Worm (Caenorhabditis elegans): Measurements from ENCODE around the gene zfp-2.

The zfp-2 gene

ce11 chrII:9591071-9591470 is 33.6 kb downstream of the zfp-2 start, which contains the start of the genes E02H1.1 and tag-124 (continued):
- TF ChIP-seq efl-3 (GFP tag; optimal IDR thresholded peaks at IDR 0.05) (peak; percentile 70), ceh-8 (GFP tag; optimal IDR thresholded peaks at IDR 0.05) (peak; percentile 47), elt-3 (tag; optimal IDR thresholded peaks at IDR 0.05) (peak in 2 of 6 experiments; percentile 47 to 62), fkh-8 (tag; optimal IDR thresholded peaks at IDR 0.05) (peak; percentile 84), pax-3 (tag; optimal IDR thresholded peaks at IDR 0.05) (peak; percentile 93), hlh-17 (GFP tag; optimal IDR thresholded peaks at IDR 0.05; ENCODE audit: borderline replicate concordance) (no peak), egl-13 (tag; optimal IDR thresholded peaks at IDR 0.05) (peak; percentile 97), sup-37 (GFP tag; optimal IDR thresholded peaks at IDR 0.05) (peak; percentile 60), lin-35 (GFP tag; optimal IDR thresholded peaks at IDR 0.05) (peak; percentile 73 to 76), nhr-19 (GFP tag; conservative IDR thresholded peaks at IDR 0.05) (peak; percentile 97), nhr-237 (tag; optimal IDR thresholded peaks at IDR 0.05) (no peak), unc-62 (GFP tag; optimal IDR thresholded peaks at IDR 0.05) (no peak), nhr-11 (tag; optimal IDR thresholded peaks at IDR 0.05) (peak; percentile 66), nhr-28 (tag; optimal IDR thresholded peaks at IDR 0.05) (no peak), jun-1 (tag; optimal IDR thresholded peaks at IDR 0.05) (peak; percentile 42), zip-4 (GFP tag; optimal IDR thresholded peaks at IDR 0.05) (peak; percentile 62), aha-1 (tag; optimal IDR thresholded peaks at IDR 0.05) (no peak), ztf-4 (tag; optimal IDR thresholded peaks at IDR 0.05) (peak; percentile 79), snu-23 (GFP tag; optimal IDR thresholded peaks at IDR 0.05) (peak; percentile 91), ceh-88 (GFP tag; IDR thresholded peaks at IDR 0.05) (peak; percentile 84), C04F5.9 (tag; optimal IDR thresholded peaks at IDR 0.05) (peak; percentile 92), isw-1 (GFP tag; IDR thresholded peaks at IDR 0.05) (peak; percentile 77), lin-14 (GFP tag; optimal IDR thresholded peaks at IDR 0.05) (peak; percentile 86), zag-1 (tag; optimal IDR thresholded peaks at IDR 0.05) (no peak), Y116A8C.19 (tag; optimal IDR thresholded peaks at IDR 0.05; ENCODE audit: borderline replicate concordance) (peak; percentile 93), nhr-71 (tag; optimal IDR thresholded peaks at IDR 0.05) (peak; percentile 93), nhr-20 (tag; optimal IDR thresholded peaks at IDR 0.05) (peak; percentile 94), mep-1 (tag; optimal IDR thresholded peaks at IDR 0.05) (peak; percentile 78), mab-9 (GFP tag; IDR thresholded peaks at IDR 0.05) (peak; percentile 79), elt-2 (tag; optimal IDR thresholded peaks at IDR 0.05) (peak; percentile 88), blmp-1 (tag; optimal IDR thresholded peaks at IDR 0.05) (peak; percentile 50), sptf-1 (tag; optimal IDR thresholded peaks at IDR 0.05) (no peak), ceh-82 (tag; optimal IDR thresholded peaks at IDR 0.05) (peak; percentile 52 to 66 (median 65)), skn-1 (tag; optimal IDR thresholded peaks at IDR 0.05) (peak; percentile 62), lin-15B (tag; optimal IDR thresholded peaks at IDR 0.05) (peak; percentile 32), unc-98 (GFP tag; IDR thresholded peaks at IDR 0.05) (peak; percentile 80), nhr-84 (tag; optimal IDR thresholded peaks at IDR 0.05) (no peak), ceh-90 (tag; optimal IDR thresholded peaks at IDR 0.05) (peak; percentile 96), nhr-47 (tag; optimal IDR thresholded peaks at IDR 0.05) (peak; percentile 93), fkh-10 (GFP tag; optimal IDR thresholded peaks at IDR 0.05) (no peak), snpc-4 (tag; optimal IDR thresholded peaks at IDR 0.05) (peak; percentile 38), nhr-85 (tag) (peak; percentile 97), lsy-2 (tag; optimal IDR thresholded peaks at IDR 0.05) (peak; percentile 84 to 88), ceh-63 (GFP tag; optimal IDR thresholded peaks at IDR 0.05) (peak; percentile 65), ces-1 (GFP tag; optimal IDR thresholded peaks at IDR 0.05) (no peak), nhr-90 (tag; optimal IDR thresholded peaks at IDR 0.05; ENCODE audit: poor library complexity) (peak; percentile 94), lin-13 (GFP tag; optimal IDR thresholded peaks at IDR 0.05) (peak; percentile 16), unc-130 (tag; optimal IDR thresholded peaks at IDR 0.05) (peak; percentile 56), dsc-1 (tag; optimal IDR thresholded peaks at IDR 0.05) (peak; percentile 96), unc-30 (tag; optimal IDR thresholded peaks at IDR 0.05) (peak; percentile 7)

Data from whole organism, L1 larva.